Worm (Caenorhabditis elegans) whole organism, L1 larva: ENCODE results near the gene F14H12.6.
A peak's percentile ranks its signal among the peaks of the same experiment; 100 is the strongest.

Source experiments
- C04F5.9 ChIP-seq: sonication (generic microtip); optimal IDR thresholded peaks from 2 replicates; lab custom pipeline; 2016; ENCODE audit warnings: missing genetic modification characterization, missing compliant biosample characterization
- C16A3.4 ChIP-seq: fragments of 150-350 bp; optimal IDR thresholded peaks from 2 replicates; lab custom pipeline; 2014; ENCODE audit warnings: missing biosample characterization, missing genetic modification characterization
- C34B4.2 ChIP-seq: sonication (generic microtip); optimal IDR thresholded peaks from 2 replicates; lab custom pipeline; 2017; ENCODE audit warnings: mild to moderate bottlenecking, missing genetic modification characterization, missing compliant biosample characterization
- F16B12.6 ChIP-seq: fragments of 150-350 bp; optimal IDR thresholded peaks from 2 replicates; lab custom pipeline; 2014; ENCODE audit warnings: missing biosample characterization, missing genetic modification characterization
- Y116A8C.19 ChIP-seq: sonication (generic microtip); optimal IDR thresholded peaks from 2 replicates; lab custom pipeline; 2016; ENCODE audit warnings: missing compliant biosample characterization, missing genetic modification characterization, borderline replicate concordance
- alr-1 ChIP-seq: fragments of 200-800 bp; sonication (Bioruptor generic); optimal IDR thresholded peaks from 2 replicates; lab custom pipeline; 2018; ENCODE audit warnings: borderline replicate concordance, mild to moderate bottlenecking, missing genetic modification characterization, missing compliant biosample characterization
- aly-2 ChIP-seq: fragments of 150-350 bp; optimal IDR thresholded peaks from 2 replicates; lab custom pipeline; 2014; ENCODE audit warnings: missing biosample characterization, missing genetic modification characterization
- ceh-63 ChIP-seq: fragments of 200-800 bp; sonication (Bioruptor generic); optimal IDR thresholded peaks from 2 replicates; lab custom pipeline; 2018; ENCODE audit warnings: mild to moderate bottlenecking, missing genetic modification characterization, missing compliant biosample characterization
- ceh-8 ChIP-seq: fragments of 200-800 bp; sonication (Bioruptor generic); optimal IDR thresholded peaks from 2 replicates; lab custom pipeline; 2018; ENCODE audit warnings: mild to moderate bottlenecking, missing genetic modification characterization, moderate library complexity, missing compliant biosample characterization
- ceh-90 ChIP-seq: sonication (generic microtip); optimal IDR thresholded peaks from 2 replicates; lab custom pipeline; 2016; ENCODE audit warnings: missing genetic modification characterization, missing compliant biosample characterization
- ces-1 ChIP-seq: fragments of 150-350 bp; optimal IDR thresholded peaks from 2 replicates; lab custom pipeline; 2014; ENCODE audit warnings: missing biosample characterization, missing genetic modification reagents, missing genetic modification characterization
- efl-1 ChIP-seq, 4 experiments: fragments of 150-350 bp; optimal IDR thresholded peaks in 3 of 4; peaks in 1 of 4; 1 replicate in 1 of 4; 2 replicates in 3 of 4; lab custom pipeline; 2014; ENCODE audit warnings: missing biosample characterization in 2 of 4, missing genetic modification characterization in 2 of 4, missing genetic modification reagents in 2 of 4
- efl-3 ChIP-seq: fragments of 200-800 bp; sonication (Bioruptor generic); optimal IDR thresholded peaks from 2 replicates; lab custom pipeline; 2018; ENCODE audit warnings: mild to moderate bottlenecking, missing genetic modification characterization, missing compliant biosample characterization
- elt-2 ChIP-seq: sonication (generic microtip); optimal IDR thresholded peaks from 2 replicates; lab custom pipeline; 2016; ENCODE audit warnings: missing genetic modification characterization, mild to moderate bottlenecking, inconsistent platforms, missing compliant biosample characterization, missing genetic modification reagents
- elt-3 ChIP-seq, 6 experiments: fragments of 150-350 bp in 1 of 6; sonication (generic microtip); optimal IDR thresholded peaks; 2 replicates each; lab custom pipeline; 2017 to 2018; ENCODE audit warnings: missing biosample characterization in 6 of 6, missing genetic modification characterization in 6 of 6, inconsistent platforms in 1 of 6
- ets-5 ChIP-seq: fragments of 200-800 bp; sonication (Bioruptor generic); IDR thresholded peaks from 2 replicates; pipeline ENCODE4 v1.3.6; 2022; ENCODE audit warnings: missing genetic modification characterization, missing compliant biosample characterization
- fkh-10 ChIP-seq: sonication (generic microtip); optimal IDR thresholded peaks from 2 replicates; lab custom pipeline; 2017; ENCODE audit warnings: missing biosample characterization, missing genetic modification reagents, missing genetic modification characterization
- fkh-4 ChIP-seq: sonication (generic microtip); optimal IDR thresholded peaks from 2 replicates; lab custom pipeline; 2016; ENCODE audit warnings: missing compliant biosample characterization, missing genetic modification characterization, borderline replicate concordance
- fkh-8 ChIP-seq: sonication (generic microtip); optimal IDR thresholded peaks from 2 replicates; lab custom pipeline; 2016; ENCODE audit warnings: mild to moderate bottlenecking, missing genetic modification characterization, missing compliant biosample characterization
- fos-1 ChIP-seq: fragments of 150-350 bp; optimal IDR thresholded peaks from 2 replicates; lab custom pipeline; 2014; ENCODE audit warnings: missing biosample characterization, missing genetic modification characterization
- hlh-17 ChIP-seq: fragments of 200-800 bp; sonication (Bioruptor generic); optimal IDR thresholded peaks from 2 replicates; lab custom pipeline; 2018; ENCODE audit warnings: missing genetic modification characterization, mild to moderate bottlenecking, missing compliant biosample characterization, moderate library complexity, borderline replicate concordance
- hpl-2 ChIP-seq: fragments of 150-350 bp; optimal IDR thresholded peaks from 2 replicates; lab custom pipeline; 2014; ENCODE audit warnings: missing biosample characterization, missing genetic modification reagents, missing genetic modification characterization
- irx-1 ChIP-seq: sonication (generic microtip); optimal IDR thresholded peaks from 2 replicates; lab custom pipeline; 2016; ENCODE audit warnings: missing genetic modification characterization, missing compliant biosample characterization
- isw-1 ChIP-seq: fragments of 200-800 bp; sonication (Bioruptor generic); IDR thresholded peaks from 2 replicates; pipeline ENCODE4 v1.3.6; 2022; ENCODE audit warnings: missing genetic modification characterization, missing compliant biosample characterization
- lin-14 ChIP-seq: fragments of 200-800 bp; sonication (Bioruptor generic); optimal IDR thresholded peaks from 2 replicates; lab custom pipeline; 2018; ENCODE audit warnings: mild to moderate bottlenecking, missing genetic modification characterization, moderate library complexity, missing compliant biosample characterization
- lin-15B ChIP-seq: fragments of 150-350 bp; sonication (generic microtip); optimal IDR thresholded peaks from 3 replicates; lab custom pipeline; 2014; ENCODE audit warnings: missing biosample characterization, missing genetic modification characterization
- lin-35 ChIP-seq, 2 experiments: fragments of 150-350 bp; optimal IDR thresholded peaks; 2 replicates each; lab custom pipeline; 2014; ENCODE audit warnings: missing biosample characterization in 2 of 2, missing genetic modification characterization in 2 of 2, missing genetic modification reagents in 2 of 2
- lin-39 ChIP-seq: fragments of 150-350 bp; optimal IDR thresholded peaks from 2 replicates; lab custom pipeline; 2014; ENCODE audit warnings: missing biosample characterization, missing genetic modification reagents, missing genetic modification characterization
- lir-3 ChIP-seq: sonication (generic microtip); optimal IDR thresholded peaks from 2 replicates; lab custom pipeline; 2016; ENCODE audit warnings: mild to moderate bottlenecking, missing genetic modification characterization, moderate library complexity, missing compliant biosample characterization; ENCODE audit not compliant: poor library complexity
- lsy-2 ChIP-seq, 2 experiments: fragments of 150-350 bp; optimal IDR thresholded peaks; 2 replicates each; lab custom pipeline; 2014; ENCODE audit warnings: missing biosample characterization in 2 of 2, missing genetic modification characterization in 2 of 2
- mdl-1 ChIP-seq, 2 experiments: fragments of 150-350 bp; optimal IDR thresholded peaks; 2 replicates each; lab custom pipeline; 2014 to 2017; ENCODE audit warnings: missing biosample characterization in 2 of 2, missing genetic modification characterization in 2 of 2, inconsistent platforms in 1 of 2
- mef-2 ChIP-seq: fragments of 150-350 bp; optimal IDR thresholded peaks from 2 replicates; lab custom pipeline; 2014; ENCODE audit warnings: missing biosample characterization, missing genetic modification characterization
- mep-1 ChIP-seq: fragments of 150-350 bp; optimal IDR thresholded peaks from 2 replicates; lab custom pipeline; 2014; ENCODE audit warnings: missing biosample characterization, missing genetic modification characterization
- nhr-11 ChIP-seq: fragments of 150-350 bp; optimal IDR thresholded peaks from 2 replicates; lab custom pipeline; 2014; ENCODE audit warnings: missing biosample characterization, missing genetic modification characterization
- nhr-19 ChIP-seq: fragments of 200-800 bp; sonication (Bioruptor generic); conservative IDR thresholded peaks from 2 replicates; pipeline ENCODE4 v1.3.6; 2022; ENCODE audit warnings: missing genetic modification characterization, missing compliant biosample characterization
- nhr-237 ChIP-seq: fragments of 150-350 bp; optimal IDR thresholded peaks from 2 replicates; lab custom pipeline; 2014; ENCODE audit warnings: missing biosample characterization, missing genetic modification characterization
- nhr-28 ChIP-seq: fragments of 150-350 bp; optimal IDR thresholded peaks from 2 replicates; lab custom pipeline; 2014; ENCODE audit warnings: missing biosample characterization, missing genetic modification characterization
- nhr-71 ChIP-seq: sonication (generic microtip); optimal IDR thresholded peaks from 2 replicates; lab custom pipeline; 2016; ENCODE audit warnings: mild to moderate bottlenecking, missing genetic modification characterization, moderate library complexity, missing compliant biosample characterization
- nhr-76 ChIP-seq: sonication (generic microtip); optimal IDR thresholded peaks from 2 replicates; lab custom pipeline; 2017; ENCODE audit warnings: missing biosample characterization, missing genetic modification characterization
- nhr-77 ChIP-seq: fragments of 150-350 bp; optimal IDR thresholded peaks from 2 replicates; lab custom pipeline; 2014; ENCODE audit warnings: missing biosample characterization, missing genetic modification characterization
- nhr-85 ChIP-seq: sonication (generic microtip); peaks from one replicate; lab custom pipeline; 2016; ENCODE audit warnings: missing genetic modification characterization, inconsistent platforms, missing compliant biosample characterization
- pag-3 ChIP-seq: sonication (generic microtip); optimal IDR thresholded peaks from 2 replicates; lab custom pipeline; 2017; ENCODE audit warnings: missing genetic modification characterization, mild to moderate bottlenecking, missing compliant biosample characterization, antibody characterized with exemption, borderline replicate concordance; ENCODE audit not compliant: insufficient read depth
- pax-3 ChIP-seq: fragments of 200-800 bp; sonication (Bioruptor generic); optimal IDR thresholded peaks from 2 replicates; lab custom pipeline; 2018; ENCODE audit warnings: mild to moderate bottlenecking, missing genetic modification characterization, moderate library complexity, missing compliant biosample characterization
- skn-1 ChIP-seq: fragments of 150-350 bp; optimal IDR thresholded peaks from 2 replicates; lab custom pipeline; 2014; ENCODE audit warnings: missing biosample characterization, missing genetic modification characterization
- snpc-4 ChIP-seq: fragments of 150-350 bp; optimal IDR thresholded peaks from 2 replicates; lab custom pipeline; 2014; ENCODE audit warnings: missing biosample characterization, missing genetic modification characterization
- swsn-7 ChIP-seq: sonication (generic microtip); optimal IDR thresholded peaks from 2 replicates; lab custom pipeline; 2016; ENCODE audit warnings: missing genetic modification characterization, missing compliant biosample characterization
- unc-30 ChIP-seq: sonication (generic microtip); optimal IDR thresholded peaks from 2 replicates; lab custom pipeline; 2017; ENCODE audit warnings: missing biosample characterization, missing genetic modification characterization
- unc-86 ChIP-seq: sonication (generic microtip); optimal IDR thresholded peaks from 2 replicates; lab custom pipeline; 2016; ENCODE audit warnings: missing genetic modification characterization, missing compliant biosample characterization
- zip-4 ChIP-seq: fragments of 200-800 bp; sonication (Bioruptor generic); optimal IDR thresholded peaks from 2 replicates; lab custom pipeline; 2018; ENCODE audit warnings: mild to moderate bottlenecking, missing genetic modification characterization, moderate library complexity, missing compliant biosample characterization
- ztf-11 ChIP-seq, 2 experiments: sonication (generic microtip); optimal IDR thresholded peaks; 2 replicates each; lab custom pipeline; 2016 to 2017; ENCODE audit warnings: missing genetic modification characterization in 2 of 2, missing biosample characterization in 1 of 2, missing compliant biosample characterization in 1 of 2
- ztf-4 ChIP-seq: fragments of 150-350 bp; optimal IDR thresholded peaks from 2 replicates; lab custom pipeline; 2014; ENCODE audit warnings: missing biosample characterization, missing genetic modification characterization

The F14H12.6 gene

ce11 chrX:4388834-4389409, 31.6 kb upstream of the F14H12.6 start, which contains the start of gene dpy-23 (continued):
- TF ChIP-seq ets-5 (GFP tag; lab: Robert Waterston, UW): no peak
- TF ChIP-seq fkh-4 (tag; lab: Kevin White, UChicago): peak; percentile 46
- peak; percentile 66 for TF ChIP-seq irx-1
- TF ChIP-seq hlh-17 (GFP tag; lab: Kevin White, UChicago): no peak
- TF ChIP-seq pax-3: peak; percentile 73
- TF ChIP-seq F16B12.6 (tag; lab: Kevin White, UChicago): peak; percentile 39
- TF ChIP-seq ztf-4: peak; percentile 94
- peak; percentile 88 for TF ChIP-seq ceh-8 (GFP tag; lab: Kevin White, UChicago)
- peak; percentile 40 for TF ChIP-seq snpc-4
- peak in 1 of 2 experiments; percentile 77 for TF ChIP-seq ztf-11 (tag; optimal IDR thresholded peaks at IDR 0.05; lab: Kevin White, UChicago)
- TF ChIP-seq efl-1 (optimal IDR thresholded peaks at IDR 0.05; lab: Kevin White, UChicago): peak; percentile 78 to 94
- peak; percentile 37 to 95 for TF ChIP-seq efl-1 (GFP tag; optimal IDR thresholded peaks at IDR 0.05 in 1 of 2; lab: Kevin White, UChicago)
- TF ChIP-seq nhr-77 (tag; lab: Kevin White, UChicago): peak; percentile 96
- no peak for TF ChIP-seq pag-3 (tag; lab: Kevin White, UChicago)
- TF ChIP-seq aly-2 (tag; lab: Kevin White, UChicago): peak; percentile 57
- no peak for TF ChIP-seq efl-3 (GFP tag; lab: Kevin White, UChicago)
- peak; percentile 75 for TF ChIP-seq zip-4 (GFP tag; lab: Kevin White, UChicago)
- peak; percentile 96 for TF ChIP-seq swsn-7 (tag; lab: Kevin White, UChicago)
- peak; percentile 98 for TF ChIP-seq nhr-71 (tag; lab: Kevin White, UChicago)
- peak; percentile 84 for TF ChIP-seq lir-3 (tag; lab: Kevin White, UChicago)
- TF ChIP-seq unc-30 (tag; lab: Kevin White, UChicago): no peak
- no peak for TF ChIP-seq ceh-63
- TF ChIP-seq mef-2 (tag; lab: Kevin White, UChicago): peak; percentile 61
- peak in 1 of 2 experiments; percentile 86 for TF ChIP-seq mdl-1 (tag; optimal IDR thresholded peaks at IDR 0.05; lab: Kevin White, UChicago)
- TF ChIP-seq elt-3 (tag; optimal IDR thresholded peaks at IDR 0.05; lab: Kevin White, UChicago): peak in 4 of 6 experiments; percentile 6 to 72 (median 66)
- peak; percentile 23 for TF ChIP-seq nhr-76 (tag; lab: Kevin White, UChicago)
- peak; percentile 66 for TF ChIP-seq hpl-2 (GFP tag; lab: Kevin White, UChicago)
- no peak for TF ChIP-seq C34B4.2 (tag; lab: Kevin White, UChicago)
- peak; percentile 98 for TF ChIP-seq fkh-8 (tag; lab: Kevin White, UChicago)
- no peak for TF ChIP-seq alr-1 (tag; lab: Kevin White, UChicago)
- TF ChIP-seq isw-1 (GFP tag; lab: Robert Waterston, UW): peak; percentile 83
- peak; percentile 97 for TF ChIP-seq fkh-10
- peak; percentile 92 for TF ChIP-seq nhr-19 (GFP tag; lab: Robert Waterston, UW)
- peak; percentile 92 for TF ChIP-seq nhr-237 (tag; lab: Kevin White, UChicago)
- peak; percentile 54 for TF ChIP-seq elt-2 (tag; lab: Kevin White, UChicago)
- TF ChIP-seq Y116A8C.19: no peak
- TF ChIP-seq nhr-85 (tag; lab: Kevin White, UChicago): peak; percentile 98
- no peak for TF ChIP-seq ceh-90 (tag; lab: Kevin White, UChicago)
- peak; percentile 66 for TF ChIP-seq ces-1 (GFP tag; lab: Kevin White, UChicago)
- no peak for TF ChIP-seq nhr-28 (tag; lab: Kevin White, UChicago)
- peak; percentile 49 for TF ChIP-seq lin-39 (tag; lab: Kevin White, UChicago)
- TF ChIP-seq unc-86: peak; percentile 94
- peak; percentile 81 to 93 for TF ChIP-seq lsy-2 (tag; optimal IDR thresholded peaks at IDR 0.05; lab: Kevin White, UChicago)
- TF ChIP-seq lin-15B (tag; lab: Kevin White, UChicago): peak; percentile 38
- TF ChIP-seq lin-35 (GFP tag; optimal IDR thresholded peaks at IDR 0.05; lab: Kevin White, UChicago): peak; percentile 84
- peak; percentile 8 for TF ChIP-seq C04F5.9 (tag; lab: Kevin White, UChicago)
- TF ChIP-seq fos-1 (tag; lab: Kevin White, UChicago): peak; percentile 91
- peak; percentile 92 for TF ChIP-seq skn-1 (tag; lab: Kevin White, UChicago)
- peak; percentile 99 for TF ChIP-seq lin-14
- peak; percentile 91 for TF ChIP-seq mep-1
- peak; percentile 87 for TF ChIP-seq nhr-11 (tag; lab: Kevin White, UChicago)
- peak; percentile 71 for TF ChIP-seq C16A3.4
